Worm (Caenorhabditis elegans) whole organism, L4 larva: ENCODE measurements around the gene C30F2.4.

ENCODE experiments used
- F44E2.7 ChIP-seq: fragments of 200-800 bp; sonication (Bioruptor generic); IDR thresholded peaks from 2 replicates; pipeline ENCODE4 v2.1.2; 2022; ENCODE audit warnings: missing genetic modification characterization, missing compliant biosample characterization
- aly-2 ChIP-seq: sonication (generic microtip); optimal IDR thresholded peaks from 2 replicates; lab custom pipeline; 2018; ENCODE audit warnings: missing biosample characterization, missing genetic modification characterization
- ceh-82 ChIP-seq: sonication (generic microtip); optimal IDR thresholded peaks from 2 replicates; lab custom pipeline; 2017; ENCODE audit warnings: missing biosample characterization, missing genetic modification characterization
- dpl-1 ChIP-seq: fragments of 150-350 bp; optimal IDR thresholded peaks from 2 replicates; lab custom pipeline; 2014; ENCODE audit warnings: missing biosample characterization, missing genetic modification reagents, missing genetic modification characterization
- hlh-11 ChIP-seq: fragments of 200-800 bp; sonication (Bioruptor generic); optimal IDR thresholded peaks from 2 replicates; lab custom pipeline; 2018; ENCODE audit warnings: mild to moderate bottlenecking, missing genetic modification characterization, missing compliant biosample characterization
- lir-3 ChIP-seq: sonication (generic microtip); optimal IDR thresholded peaks from 2 replicates; lab custom pipeline; 2016; ENCODE audit warnings: mild to moderate bottlenecking, missing genetic modification characterization, missing compliant biosample characterization
- mxl-3 ChIP-seq: fragments of 200-800 bp; sonication (Bioruptor generic); optimal IDR thresholded peaks from 2 replicates; lab custom pipeline; 2018; ENCODE audit warnings: mild to moderate bottlenecking, missing genetic modification characterization, missing compliant biosample characterization
- nhr-76 ChIP-seq: fragments of 150-350 bp; optimal IDR thresholded peaks from 2 replicates; lab custom pipeline; 2014; ENCODE audit warnings: missing biosample characterization, missing genetic modification characterization
- spr-3 ChIP-seq: fragments of 200-800 bp; sonication (Bioruptor generic); optimal IDR thresholded peaks from 2 replicates; lab custom pipeline; 2018; ENCODE audit warnings: mild to moderate bottlenecking, missing genetic modification characterization, missing compliant biosample characterization
- tag-97 ChIP-seq: fragments of 200-800 bp; sonication (Bioruptor generic); IDR thresholded peaks from 2 replicates; pipeline ENCODE4 v1.3.6; 2022; ENCODE audit warnings: missing genetic modification characterization, missing compliant biosample characterization
- zip-11 ChIP-seq: fragments of 200-800 bp; sonication (Bioruptor generic); IDR thresholded peaks from 2 replicates; pipeline ENCODE4 v1.3.6; 2022; ENCODE audit warnings: missing genetic modification characterization, missing compliant biosample characterization
- ztf-11 ChIP-seq: fragments of 150-350 bp; optimal IDR thresholded peaks from 2 replicates; lab custom pipeline; 2014; ENCODE audit warnings: missing biosample characterization, missing genetic modification characterization

ce11 chrX:16046379-16046778 is 30.0 kb downstream of the C30F2.4 start:
- TF ChIP-seq lir-3 (no peak), ztf-11 (tag; lab: Kevin White, UChicago) (no peak), spr-3 (no peak), hlh-11 (no peak), ceh-82 (tag; lab: Kevin White, UChicago) (no peak), mxl-3 (GFP tag; lab: Kevin White, UChicago) (no peak), tag-97 (GFP tag; lab: Robert Waterston, UW) (no peak), zip-11 (GFP tag; lab: Robert Waterston, UW) (no peak), dpl-1 (GFP tag; lab: Kevin White, UChicago) (no peak), nhr-76 (no peak), F44E2.7 (GFP tag; lab: Robert Waterston, UW) (no peak), aly-2 (tag; lab: Kevin White, UChicago) (no peak)
